Worm (Caenorhabditis elegans) whole organism, L3 larva: ENCODE data around the gene F18C5.9.

ENCODE experiments used
- R02D3.7 ChIP-seq: fragments of 150-350 bp; optimal IDR thresholded peaks from 2 replicates; lab custom pipeline; 2014; ENCODE audit warnings: missing biosample characterization, missing genetic modification characterization
- ZK546.5 ChIP-seq: sonication (generic microtip); optimal IDR thresholded peaks from 2 replicates; lab custom pipeline; 2017; ENCODE audit warnings: missing biosample characterization, missing genetic modification characterization
- aly-2 ChIP-seq: fragments of 150-350 bp; optimal IDR thresholded peaks from 2 replicates; lab custom pipeline; 2014; ENCODE audit warnings: missing biosample characterization, missing genetic modification characterization
- ama-1 ChIP-seq: fragments of 150-350 bp; optimal IDR thresholded peaks from 2 replicates; lab custom pipeline; 2018
- ceh-16 ChIP-seq: sonication (generic microtip); optimal IDR thresholded peaks from 2 replicates; lab custom pipeline; 2017; ENCODE audit warnings: missing biosample characterization, missing genetic modification characterization
- ceh-28 ChIP-seq: fragments of 150-350 bp; optimal IDR thresholded peaks from 2 replicates; lab custom pipeline; 2014; ENCODE audit warnings: missing biosample characterization, missing genetic modification reagents, missing genetic modification characterization
- ceh-82 ChIP-seq: fragments of 150-350 bp; optimal IDR thresholded peaks from 2 replicates; lab custom pipeline; 2014; ENCODE audit warnings: missing biosample characterization, missing genetic modification characterization
- egl-27 ChIP-seq: sonication (generic microtip); optimal IDR thresholded peaks from 4 replicates; lab custom pipeline; 2017; ENCODE audit warnings: missing biosample characterization, missing genetic modification reagents, missing genetic modification characterization
- egl-5 ChIP-seq: fragments of 150-350 bp; optimal IDR thresholded peaks from 2 replicates; lab custom pipeline; 2017; ENCODE audit warnings: missing biosample characterization, missing genetic modification reagents, missing genetic modification characterization, inconsistent platforms
- elt-1 ChIP-seq: fragments of 150-350 bp; optimal IDR thresholded peaks from 2 replicates; lab custom pipeline; 2014; ENCODE audit warnings: missing biosample characterization, missing genetic modification characterization
- elt-2 ChIP-seq: sonication (generic microtip); optimal IDR thresholded peaks from 2 replicates; lab custom pipeline; 2016; ENCODE audit warnings: missing genetic modification reagents, mild to moderate bottlenecking, missing genetic modification characterization, missing compliant biosample characterization
- elt-3 ChIP-seq, 3 experiments: fragments of 150-350 bp in 1 of 3; sonication (generic microtip) in 2 of 3; optimal IDR thresholded peaks; 2 replicates in 2 of 3; 4 replicates in 1 of 3; lab custom pipeline; 2014 to 2017; ENCODE audit warnings: missing biosample characterization in 3 of 3, missing genetic modification characterization in 3 of 3
- fos-1 ChIP-seq: fragments of 150-350 bp; optimal IDR thresholded peaks from 2 replicates; lab custom pipeline; 2014; ENCODE audit warnings: missing biosample characterization, missing genetic modification characterization
- hmg-11 ChIP-seq: sonication (generic microtip); optimal IDR thresholded peaks from 2 replicates; lab custom pipeline; 2016; ENCODE audit warnings: missing genetic modification characterization, missing compliant biosample characterization
- jun-1 ChIP-seq: fragments of 150-350 bp; optimal IDR thresholded peaks from 2 replicates; lab custom pipeline; 2014; ENCODE audit warnings: missing biosample characterization, missing genetic modification reagents, missing genetic modification characterization
- mdl-1 ChIP-seq: fragments of 150-350 bp; optimal IDR thresholded peaks from 2 replicates; lab custom pipeline; 2014; ENCODE audit warnings: missing biosample characterization, missing genetic modification characterization
- mml-1 ChIP-seq: fragments of 150-350 bp; sonication (generic microtip); optimal IDR thresholded peaks from 3 replicates; lab custom pipeline; 2014; ENCODE audit warnings: missing biosample characterization, missing genetic modification characterization
- nfya-1 ChIP-seq: sonication (generic microtip); optimal IDR thresholded peaks from 2 replicates; lab custom pipeline; 2017; ENCODE audit warnings: missing genetic modification characterization, mild to moderate bottlenecking, missing compliant biosample characterization, antibody characterized with exemption, moderate library complexity; ENCODE audit not compliant: insufficient read depth
- nhr-11 ChIP-seq: fragments of 150-350 bp; optimal IDR thresholded peaks from 2 replicates; lab custom pipeline; 2014; ENCODE audit warnings: missing biosample characterization, missing genetic modification characterization
- nhr-12 ChIP-seq: fragments of 150-350 bp; optimal IDR thresholded peaks from 2 replicates; lab custom pipeline; 2014; ENCODE audit warnings: missing biosample characterization, missing genetic modification characterization
- nhr-23 ChIP-seq: fragments of 150-350 bp; optimal IDR thresholded peaks from 2 replicates; lab custom pipeline; 2014; ENCODE audit warnings: missing biosample characterization, missing genetic modification reagents, missing genetic modification characterization
- nhr-28 ChIP-seq: fragments of 150-350 bp; optimal IDR thresholded peaks from 2 replicates; lab custom pipeline; 2014; ENCODE audit warnings: missing biosample characterization, missing genetic modification characterization
- nhr-43 ChIP-seq: sonication (generic microtip); optimal IDR thresholded peaks from 2 replicates; lab custom pipeline; 2016; ENCODE audit warnings: mild to moderate bottlenecking, missing genetic modification characterization, missing compliant biosample characterization; ENCODE audit not compliant: poor library complexity, severe bottlenecking
- nhr-67 ChIP-seq: fragments of 150-350 bp; optimal IDR thresholded peaks from 2 replicates; lab custom pipeline; 2014; ENCODE audit warnings: missing biosample characterization, missing genetic modification characterization
- nhr-76 ChIP-seq: fragments of 150-350 bp; sonication (generic microtip); optimal IDR thresholded peaks from 5 replicates; lab custom pipeline; 2014; ENCODE audit warnings: missing biosample characterization, missing genetic modification characterization
- nhr-77 ChIP-seq: fragments of 150-350 bp; optimal IDR thresholded peaks from 2 replicates; lab custom pipeline; 2014; ENCODE audit warnings: missing biosample characterization, missing genetic modification characterization
- pha-4 ChIP-seq: fragments of 150-350 bp; optimal IDR thresholded peaks from 2 replicates; lab custom pipeline; 2014; ENCODE audit warnings: missing biosample characterization, missing genetic modification reagents, missing genetic modification characterization
- pqm-1 ChIP-seq: fragments of 150-350 bp; optimal IDR thresholded peaks from 2 replicates; lab custom pipeline; 2017; ENCODE audit warnings: missing biosample characterization, missing genetic modification characterization, inconsistent platforms
- sea-2 ChIP-seq: fragments of 150-350 bp; sonication (generic microtip); optimal IDR thresholded peaks from 4 replicates; lab custom pipeline; 2014; ENCODE audit warnings: missing biosample characterization, missing genetic modification reagents, missing genetic modification characterization
- skn-1 ChIP-seq: fragments of 150-350 bp; optimal IDR thresholded peaks from 2 replicates; lab custom pipeline; 2014; ENCODE audit warnings: missing biosample characterization, missing genetic modification characterization
- snpc-4 ChIP-seq: fragments of 150-350 bp; optimal IDR thresholded peaks from 2 replicates; lab custom pipeline; 2014; ENCODE audit warnings: missing biosample characterization, missing genetic modification characterization
- tbx-2 ChIP-seq: sonication (generic microtip); optimal IDR thresholded peaks from 2 replicates; lab custom pipeline; 2016; ENCODE audit warnings: mild to moderate bottlenecking, missing genetic modification characterization, missing compliant biosample characterization
- unc-39 ChIP-seq: sonication (generic microtip); optimal IDR thresholded peaks from 4 replicates; lab custom pipeline; 2017; ENCODE audit warnings: missing biosample characterization, missing genetic modification characterization
- unc-62 ChIP-seq: fragments of 150-350 bp; sonication (generic microtip); optimal IDR thresholded peaks from 4 replicates; lab custom pipeline; 2014; ENCODE audit warnings: missing biosample characterization, missing genetic modification reagents, missing genetic modification characterization
- zag-1 ChIP-seq: fragments of 150-350 bp; optimal IDR thresholded peaks from 2 replicates; lab custom pipeline; 2014; ENCODE audit warnings: missing biosample characterization, missing genetic modification characterization
- ztf-11 ChIP-seq: fragments of 150-350 bp; optimal IDR thresholded peaks from 2 replicates; lab custom pipeline; 2014; ENCODE audit warnings: missing biosample characterization, missing genetic modification characterization
- ztf-4 ChIP-seq: fragments of 150-350 bp; optimal IDR thresholded peaks from 2 replicates; lab custom pipeline; 2014; ENCODE audit warnings: missing biosample characterization, missing genetic modification characterization

The F18C5.9 gene

ce11 chrII:6588605-6589292, 21.8 kb downstream of the F18C5.9 start, which contains the start of gene icd-1 (continued):
- no peak for TF ChIP-seq nhr-28 (tag; lab: Kevin White, UChicago)
- peak; percentile 66 for TF ChIP-seq pqm-1 (tag; lab: Kevin White, UChicago)
- peak; percentile 63 for TF ChIP-seq nhr-77 (tag; lab: Kevin White, UChicago)
- TF ChIP-seq elt-1, result peak; percentile 58
- TF ChIP-seq egl-27 (tag; lab: Kevin White, UChicago), result peak; percentile 86
- peak; percentile 97 for TF ChIP-seq jun-1
- peak; percentile 58 for TF ChIP-seq aly-2
- peak; percentile 95 for TF ChIP-seq nhr-11 (tag; lab: Kevin White, UChicago)
- TF ChIP-seq snpc-4, result peak; percentile 91
- peak; percentile 11 for TF ChIP-seq ZK546.5 (tag; lab: Kevin White, UChicago)
- peak; percentile 26 for TF ChIP-seq ceh-16 (tag; lab: Kevin White, UChicago)
- TF ChIP-seq ztf-4, result peak; percentile 83
- peak; percentile 84 for TF ChIP-seq elt-2 (tag; lab: Kevin White, UChicago)
- TF ChIP-seq pha-4 (tag; lab: Kevin White, UChicago), result peak; percentile 92
- TF ChIP-seq nhr-76 (tag; lab: Kevin White, UChicago), result peak; percentile 11
- TF ChIP-seq tbx-2 (tag; lab: Kevin White, UChicago), result peak; percentile 91
- TF ChIP-seq zag-1 (tag; lab: Kevin White, UChicago), result peak; percentile 71
- peak; percentile 84 for TF ChIP-seq hmg-11 (tag; lab: Kevin White, UChicago)
- TF ChIP-seq nhr-67 (tag; lab: Kevin White, UChicago), result no peak
- peak; percentile 87 for TF ChIP-seq fos-1
- no peak for TF ChIP-seq mml-1 (tag; lab: Kevin White, UChicago)
- TF ChIP-seq, all 47 proteins: peak for 36

ce11 chrII:6589408-6589807, 22.5 kb downstream of the F18C5.9 start, which contains the start of gene vps-32.1:
Gene vps-32.1, plus strand, starts transcription at chrII:6589708.
- TF ChIP-seq nhr-43 (tag; lab: Kevin White, UChicago) (no peak), sea-2 (no peak), R02D3.7 (tag; lab: Kevin White, UChicago) (no peak), nhr-12 (no peak), ceh-82 (tag; lab: Kevin White, UChicago) (no peak), zag-1 (tag; lab: Kevin White, UChicago) (no peak), pha-4 (tag; lab: Kevin White, UChicago) (peak; percentile 21), nhr-28 (tag; lab: Kevin White, UChicago) (no peak), pqm-1 (tag; lab: Kevin White, UChicago) (peak; percentile 49), ztf-4 (no peak), nhr-23 (tag; lab: Kevin White, UChicago) (no peak), nhr-11 (tag; lab: Kevin White, UChicago) (no peak), ceh-28 (tag; lab: Kevin White, UChicago) (no peak), ztf-11 (tag; lab: Kevin White, UChicago) (no peak), fos-1 (peak; percentile 19), nhr-77 (tag; lab: Kevin White, UChicago) (no peak), skn-1 (no peak), tbx-2 (tag; lab: Kevin White, UChicago) (no peak), hmg-11 (tag; lab: Kevin White, UChicago) (no peak)

- TF ChIP-seq nfya-1 (tag; lab: Kevin White, UChicago), result no peak
- peak; percentile 70 for TF ChIP-seq ama-1 (lab: Kevin White, UChicago)
- TF ChIP-seq nhr-11 (tag; lab: Kevin White, UChicago), result no peak
- no peak for TF ChIP-seq unc-39 (tag; lab: Kevin White, UChicago)
- TF ChIP-seq egl-5 (tag; lab: Kevin White, UChicago), result no peak
- no peak for TF ChIP-seq aly-2
- no peak for TF ChIP-seq unc-62 (GFP tag; lab: Kevin White, UChicago)
Measured at ce11 chrII:6591000-6591399, 24.1 kb downstream of the F18C5.9 start.

- TF ChIP-seq pha-4 (tag; lab: Kevin White, UChicago) (no peak), nhr-28 (tag; lab: Kevin White, UChicago) (no peak), elt-3 (tag; optimal IDR thresholded peaks at IDR 0.05; lab: Kevin White, UChicago) (no peak), ceh-82 (tag; lab: Kevin White, UChicago) (no peak), nhr-77 (tag; lab: Kevin White, UChicago) (no peak), skn-1 (no peak), mdl-1 (no peak), nhr-12 (no peak), ceh-28 (tag; lab: Kevin White, UChicago) (no peak), hmg-11 (tag; lab: Kevin White, UChicago) (no peak), mml-1 (tag; lab: Kevin White, UChicago) (no peak)
Measured at ce11 chrII:6592251-6592650, 25.3 kb downstream of the F18C5.9 start, which contains the start of gene C56C10.9. Gene C56C10.9, minus strand, starts transcription at chrII:6592351.
